Fruit fly (Drosophila melanogaster) whole organism, adult: Measurements from ENCODE around the gene CG31345.

Experiments
- CG11617 ChIP-seq: fragments of 200-800 bp; sonication (Bioruptor generic); optimal IDR thresholded peaks from 2 replicates; lab custom pipeline; 2017; ENCODE audit warnings: mild to moderate bottlenecking, missing biosample characterization, missing genetic modification reagents, missing genetic modification characterization
- CG12768 ChIP-seq: fragments of 200-800 bp; sonication (Bioruptor generic); optimal IDR thresholded peaks from 2 replicates; lab custom pipeline; 2017; ENCODE audit warnings: missing biosample characterization, missing genetic modification characterization, mild to moderate bottlenecking, moderate library complexity, missing genetic modification reagents
- CG14711 ChIP-seq: fragments of 200-800 bp; sonication (Bioruptor generic); optimal IDR thresholded peaks from 2 replicates; lab custom pipeline; 2018; ENCODE audit warnings: missing biosample characterization, mild to moderate bottlenecking, missing genetic modification characterization, moderate library complexity
- CG1620 ChIP-seq: fragments of 200-800 bp; sonication (Bioruptor generic); optimal IDR thresholded peaks from 2 replicates; lab custom pipeline; 2016; ENCODE audit warnings: missing biosample characterization, missing genetic modification characterization
- CG33017 ChIP-seq: fragments of 200-800 bp; sonication (Bioruptor generic); optimal IDR thresholded peaks from 2 replicates; lab custom pipeline; 2018; ENCODE audit warnings: missing biosample characterization, mild to moderate bottlenecking, missing genetic modification characterization, moderate library complexity
- CG5204 ChIP-seq: fragments of 200-800 bp; sonication (Bioruptor generic); optimal IDR thresholded peaks from 2 replicates; lab custom pipeline; 2016; ENCODE audit warnings: missing biosample characterization, missing genetic modification characterization
- CG7101 ChIP-seq: fragments of 200-800 bp; sonication (Bioruptor generic); optimal IDR thresholded peaks from 2 replicates; lab custom pipeline; 2018; ENCODE audit warnings: missing biosample characterization, mild to moderate bottlenecking, missing genetic modification characterization, moderate library complexity
- Clk ChIP-seq: fragments of 200-800 bp; sonication (Bioruptor generic); optimal IDR thresholded peaks from 2 replicates; lab custom pipeline; 2017; ENCODE audit warnings: missing biosample characterization, missing genetic modification characterization
- Crg-1 ChIP-seq: fragments of 200-800 bp; sonication (Bioruptor generic); optimal IDR thresholded peaks from 2 replicates; lab custom pipeline; 2016; ENCODE audit warnings: missing biosample characterization, missing genetic modification characterization
- Hr96 ChIP-seq: fragments of 200-800 bp; sonication (Bioruptor generic); optimal IDR thresholded peaks from 2 replicates; lab custom pipeline; 2016; ENCODE audit warnings: missing biosample characterization, missing genetic modification characterization
- Mnt ChIP-seq: fragments of 200-800 bp; sonication (Bioruptor generic); optimal IDR thresholded peaks from 2 replicates; lab custom pipeline; 2016; ENCODE audit warnings: missing biosample characterization, mild to moderate bottlenecking, missing genetic modification characterization
- bab1 ChIP-seq: fragments of 200-800 bp; sonication (Bioruptor generic); optimal IDR thresholded peaks from 3 replicates; lab custom pipeline; 2019; ENCODE audit warnings: missing biosample characterization, mild to moderate bottlenecking, missing genetic modification characterization, moderate library complexity
- cic ChIP-seq: fragments of 200-800 bp; sonication (Bioruptor generic); optimal IDR thresholded peaks from 2 replicates; lab custom pipeline; 2017; ENCODE audit warnings: missing biosample characterization, mild to moderate bottlenecking, missing genetic modification characterization, moderate library complexity
- cnc ChIP-seq, 2 experiments: fragments of >200 bp; optimal IDR thresholded peaks; 2 replicates each; lab custom pipeline; 2017
- kay ChIP-seq: fragments of 200-800 bp; sonication (Bioruptor generic); peaks from one replicate; lab custom pipeline; 2016; ENCODE audit warnings: missing biosample characterization, missing genetic modification characterization, borderline replicate concordance
- ovo ChIP-seq: fragments of 200-800 bp; sonication (Bioruptor generic); optimal IDR thresholded peaks from 2 replicates; lab custom pipeline; 2016; ENCODE audit warnings: missing biosample characterization, missing genetic modification characterization
- pad ChIP-seq: fragments of 200-800 bp; sonication (Bioruptor generic); optimal IDR thresholded peaks from 3 replicates; lab custom pipeline; 2017; ENCODE audit warnings: missing biosample characterization, missing genetic modification characterization, mild to moderate bottlenecking, moderate library complexity, missing genetic modification reagents
- toe ChIP-seq: fragments of 200-800 bp; sonication (Bioruptor generic); optimal IDR thresholded peaks from 2 replicates; lab custom pipeline; 2016; ENCODE audit warnings: missing biosample characterization, missing genetic modification characterization

The CG31345 gene

DNA sequence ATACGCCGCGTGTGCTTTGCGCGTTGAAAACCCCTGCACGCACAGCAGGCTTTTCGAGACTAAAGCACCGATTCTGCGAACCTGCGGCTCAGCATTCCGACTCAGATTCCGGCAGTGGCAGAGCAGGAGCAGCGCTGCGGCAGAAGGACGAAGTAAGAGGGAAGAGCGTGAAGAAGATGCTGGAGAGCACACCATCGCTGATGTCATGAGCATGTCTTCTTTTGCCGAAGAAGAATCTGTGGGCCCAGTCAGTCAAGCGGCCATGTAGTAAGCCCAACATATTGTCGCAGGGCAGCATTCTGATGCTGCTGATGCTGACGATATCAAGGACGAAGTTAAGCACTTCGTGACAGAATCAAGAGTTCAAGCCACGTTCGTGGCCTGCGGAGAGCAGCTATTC lies 33.7 kb downstream of the CG31345 start, which contains the start of gene beat-Vc:
Gene beat-Vc (minus strand): TSS at position 65 of the 400 bp plus-strand sequence.
- TF ChIP-seq cnc (optimal IDR thresholded peaks at IDR 0.05; lab: Kevin White, UChicago) (no peak), CG11617 (GFP tag; lab: Kevin White, UChicago) (no peak), CG1620 (GFP tag; lab: Kevin White, UChicago) (no peak), ovo (GFP tag; lab: Kevin White, UChicago) (no peak), kay (GFP tag; lab: Kevin White, UChicago) (no peak), CG5204 (no peak), Clk (no peak), bab1 (GFP tag; lab: Kevin White, UChicago) (no peak), CG33017 (no peak), pad (GFP tag; lab: Kevin White, UChicago) (no peak), CG14711 (no peak), cic (no peak), CG7101 (tag; lab: Kevin White, UChicago) (no peak), Mnt (GFP tag; lab: Kevin White, UChicago) (no peak), Hr96 (GFP tag; lab: Kevin White, UChicago) (no peak), toe (GFP tag; lab: Kevin White, UChicago) (no peak), CG12768 (no peak), Crg-1 (GFP tag; lab: Kevin White, UChicago) (no peak)
